Fruit fly (Drosophila melanogaster) whole organism, embryonic: ENCODE results near the gene SCCRO.

Source experiments
- Awh ChIP-seq: fragments of 200-800 bp; sonication (Bioruptor generic); IDR thresholded peaks from 2 replicates; pipeline ENCODE4, ENCODE4 v1.3.6; 2022; ENCODE audit warnings: missing biosample characterization, missing genetic modification characterization
- BEAF-32 ChIP-seq: fragments of 200-800 bp; sonication (Bioruptor generic); optimal IDR thresholded peaks from 3 replicates; lab custom pipeline; 2017; ENCODE audit warnings: missing biosample characterization, missing genetic modification characterization, mild to moderate bottlenecking, moderate library complexity, missing genetic modification reagents
- CG10147 ChIP-seq: fragments of 200-800 bp; sonication (Bioruptor generic); optimal IDR thresholded peaks from 2 replicates; lab custom pipeline; 2019; ENCODE audit warnings: missing biosample characterization, mild to moderate bottlenecking, missing genetic modification characterization, moderate library complexity
- CG10366 ChIP-seq: fragments of 200-800 bp; sonication (Bioruptor generic); IDR thresholded peaks from 2 replicates; pipeline ENCODE4 v1.3.6; 2022; ENCODE audit warnings: missing biosample characterization, missing genetic modification characterization
- CG11504 ChIP-seq: fragments of 200-800 bp; sonication (Bioruptor generic); optimal IDR thresholded peaks from 3 replicates; lab custom pipeline; 2019; ENCODE audit warnings: missing biosample characterization, mild to moderate bottlenecking, missing genetic modification characterization, moderate library complexity
- CG14050 ChIP-seq: fragments of 200-800 bp; sonication (Bioruptor generic); IDR thresholded peaks from 3 replicates; pipeline ENCODE4 v1.3.6; 2022; ENCODE audit warnings: missing biosample characterization, missing genetic modification characterization
- CG14667 ChIP-seq: fragments of 200-800 bp; sonication (Bioruptor generic); IDR thresholded peaks from 2 replicates; pipeline ENCODE4 v1.3.6; 2022; ENCODE audit warnings: missing biosample characterization, missing genetic modification characterization
- CG14710 ChIP-seq: fragments of 200-800 bp; sonication (Bioruptor generic); optimal IDR thresholded peaks from 3 replicates; lab custom pipeline; 2019; ENCODE audit warnings: missing biosample characterization, mild to moderate bottlenecking, missing genetic modification characterization, moderate library complexity
- CG15696 ChIP-seq: fragments of 200-800 bp; sonication (Bioruptor generic); optimal IDR thresholded peaks from 2 replicates; lab custom pipeline; 2019; ENCODE audit warnings: missing biosample characterization, mild to moderate bottlenecking, missing genetic modification characterization, moderate library complexity
- CG1647 ChIP-seq: fragments of 200-800 bp; sonication (Bioruptor generic); optimal IDR thresholded peaks from 3 replicates; lab custom pipeline; 2016; ENCODE audit warnings: missing biosample characterization, missing genetic modification characterization
- CG16863 ChIP-seq: fragments of 200-800 bp; sonication (Bioruptor generic); optimal IDR thresholded peaks from 3 replicates; lab custom pipeline; 2016; ENCODE audit warnings: missing biosample characterization, missing genetic modification characterization
- CG17328 ChIP-seq: fragments of 200-800 bp; sonication (Bioruptor generic); IDR thresholded peaks from 2 replicates; pipeline ENCODE4 v1.3.6; 2022; ENCODE audit warnings: missing biosample characterization, missing genetic modification characterization
- CG1792 ChIP-seq: fragments of 200-800 bp; sonication (Bioruptor generic); optimal IDR thresholded peaks from 2 replicates; lab custom pipeline; 2016; ENCODE audit warnings: missing biosample characterization, missing genetic modification characterization
- CG18011 ChIP-seq: fragments of 200-800 bp; sonication (Bioruptor generic); optimal IDR thresholded peaks from 2 replicates; lab custom pipeline; 2017; ENCODE audit warnings: missing biosample characterization, missing genetic modification characterization, mild to moderate bottlenecking, moderate library complexity, missing genotype
- CG18619 ChIP-seq: fragments of 200-800 bp; sonication (Bioruptor generic); optimal IDR thresholded peaks from 3 replicates; lab custom pipeline; 2017; ENCODE audit warnings: missing biosample characterization, mild to moderate bottlenecking, missing genetic modification characterization
- CG2678 ChIP-seq: fragments of 200-800 bp; sonication (Bioruptor generic); optimal IDR thresholded peaks from 3 replicates; lab custom pipeline; 2019; ENCODE audit warnings: missing biosample characterization, mild to moderate bottlenecking, missing genetic modification characterization, moderate library complexity
- CG32772 ChIP-seq: fragments of 200-800 bp; sonication (Bioruptor generic); IDR thresholded peaks from 2 replicates; pipeline ENCODE4 v1.3.6; 2022; ENCODE audit warnings: missing biosample characterization, missing genetic modification characterization
- CG34224 ChIP-seq: fragments of 200-800 bp; sonication (Bioruptor generic); IDR thresholded peaks from 3 replicates; pipeline ENCODE4 v1.3.6; 2022; ENCODE audit warnings: missing biosample characterization, missing genetic modification characterization; ENCODE audit not compliant: partially characterized antibody
- CG3838 ChIP-seq: fragments of 200-800 bp; sonication (Bioruptor generic); optimal IDR thresholded peaks from 3 replicates; lab custom pipeline; 2016; ENCODE audit warnings: missing biosample characterization, missing genetic modification characterization
- CG5180 ChIP-seq: fragments of 200-800 bp; sonication (Bioruptor generic); optimal IDR thresholded peaks from 3 replicates; lab custom pipeline; 2017; ENCODE audit warnings: missing biosample characterization, missing genetic modification characterization, mild to moderate bottlenecking, moderate library complexity, missing genetic modification reagents
- CG6689 ChIP-seq: fragments of 200-800 bp; sonication (Bioruptor generic); IDR thresholded peaks from 2 replicates; pipeline ENCODE4 v1.3.6; 2022; ENCODE audit warnings: missing biosample characterization, missing genetic modification characterization
- CG7839 ChIP-seq: fragments of 200-800 bp; sonication (Bioruptor generic); optimal IDR thresholded peaks from 3 replicates; lab custom pipeline; 2018; ENCODE audit warnings: missing biosample characterization, mild to moderate bottlenecking, missing genetic modification characterization, moderate library complexity
- CG8478 ChIP-seq: fragments of >200 bp; optimal IDR thresholded peaks from 2 replicates; lab custom pipeline; 2018
- CG8944 ChIP-seq: fragments of 200-800 bp; sonication (Bioruptor generic); optimal IDR thresholded peaks from 3 replicates; lab custom pipeline; 2016; ENCODE audit warnings: missing biosample characterization, missing genetic modification characterization
- CG9817 ChIP-seq: fragments of 200-800 bp; sonication (Bioruptor generic); optimal IDR thresholded peaks from 2 replicates; lab custom pipeline; 2018; ENCODE audit warnings: missing biosample characterization, mild to moderate bottlenecking, missing genetic modification characterization, moderate library complexity
- CTCF ChIP-seq: fragments of 200-800 bp; sonication (Bioruptor generic); optimal IDR thresholded peaks from 2 replicates; lab custom pipeline; 2017; ENCODE audit warnings: missing biosample characterization, mild to moderate bottlenecking, missing genetic modification characterization, moderate library complexity
- Dip3 ChIP-seq: fragments of 200-800 bp; sonication (Bioruptor generic); optimal IDR thresholded peaks from 3 replicates; lab custom pipeline; 2016; ENCODE audit warnings: missing biosample characterization, missing genetic modification characterization
- Eip74EF ChIP-seq, 2 experiments: fragments of 200-800 bp in 1 of 2; fragments of >200 bp in 1 of 2; sonication (Bioruptor generic) in 1 of 2; optimal IDR thresholded peaks; 2 replicates each; lab custom pipeline; 2017 to 2019; ENCODE audit warnings: missing biosample characterization in 2 of 2, missing genetic modification characterization in 2 of 2, mild to moderate bottlenecking in 1 of 2, moderate library complexity in 1 of 2
- Hey ChIP-seq: fragments of 200-800 bp; sonication (Bioruptor generic); optimal IDR thresholded peaks from 3 replicates; lab custom pipeline; 2018; ENCODE audit warnings: missing biosample characterization, mild to moderate bottlenecking, missing genetic modification characterization
- Med ChIP-seq: fragments of 200-800 bp; sonication (Bioruptor generic); peaks from one replicate; lab custom pipeline; 2016; ENCODE audit warnings: missing biosample characterization, missing genetic modification characterization, mild to moderate bottlenecking, inconsistent platforms, moderate library complexity
- Mrtf ChIP-seq: fragments of 200-800 bp; sonication (Bioruptor generic); IDR thresholded peaks from 3 replicates; pipeline ENCODE4 v1.3.6; 2022; ENCODE audit warnings: missing biosample characterization, missing genetic modification characterization
- Myb ChIP-seq: fragments of 200-800 bp; sonication (Bioruptor generic); optimal IDR thresholded peaks from 2 replicates; lab custom pipeline; 2016; ENCODE audit warnings: missing biosample characterization, missing genetic modification characterization
- NC2β ChIP-seq: fragments of 200-800 bp; sonication (Bioruptor generic); optimal IDR thresholded peaks from 2 replicates; lab custom pipeline; 2016; ENCODE audit warnings: missing biosample characterization, missing genetic modification characterization
- NfI ChIP-seq: fragments of 200-800 bp; sonication (Bioruptor generic); optimal IDR thresholded peaks from 3 replicates; lab custom pipeline; 2018; ENCODE audit warnings: missing biosample characterization, mild to moderate bottlenecking, missing genetic modification characterization, moderate library complexity
- Oaz ChIP-seq: fragments of 200-800 bp; sonication (Bioruptor generic); IDR thresholded peaks from 2 replicates; pipeline ENCODE4 v1.3.6; 2022; ENCODE audit warnings: missing biosample characterization, missing genetic modification characterization
- PHDP ChIP-seq: fragments of 200-800 bp; sonication (Bioruptor generic); optimal IDR thresholded peaks from 3 replicates; lab custom pipeline; 2018; ENCODE audit warnings: missing biosample characterization, mild to moderate bottlenecking, missing genetic modification characterization, moderate library complexity
- Usf ChIP-seq: fragments of 200-800 bp; sonication (Bioruptor generic); optimal IDR thresholded peaks from 2 replicates; lab custom pipeline; 2017; ENCODE audit warnings: missing genotype, missing biosample characterization, missing genetic modification characterization
- ato ChIP-seq: fragments of 200-800 bp; sonication (Bioruptor generic); IDR thresholded peaks from 2 replicates; pipeline ENCODE4 v1.3.6; 2022; ENCODE audit warnings: missing biosample characterization, missing genetic modification characterization; ENCODE audit not compliant: partially characterized antibody
- br ChIP-seq: fragments of >200 bp; optimal IDR thresholded peaks from 2 replicates; lab custom pipeline; 2017
- chn ChIP-seq: fragments of 200-800 bp; sonication (Bioruptor generic); optimal IDR thresholded peaks from 2 replicates; lab custom pipeline; 2016; ENCODE audit warnings: missing biosample characterization, missing genetic modification characterization
- ci ChIP-seq: fragments of 200-800 bp; sonication (Bioruptor generic); IDR thresholded peaks from 3 replicates; pipeline ENCODE4 v1.3.6; 2022; ENCODE audit warnings: missing biosample characterization, missing genetic modification characterization
- en ChIP-seq: fragments of 200-800 bp; sonication (Bioruptor generic); optimal IDR thresholded peaks from 2 replicates; lab custom pipeline; 2016; ENCODE audit warnings: missing biosample characterization, missing genetic modification characterization
- exex ChIP-seq: fragments of 200-800 bp; sonication (Bioruptor generic); optimal IDR thresholded peaks from 4 replicates; lab custom pipeline; 2018; ENCODE audit warnings: missing biosample characterization, mild to moderate bottlenecking, missing genetic modification characterization, moderate library complexity
- hth ChIP-seq: fragments of >200 bp; optimal IDR thresholded peaks from 2 replicates; lab custom pipeline; 2017; ENCODE audit warnings: inconsistent platforms
- lbe ChIP-seq: fragments of 200-800 bp; sonication (Bioruptor generic); optimal IDR thresholded peaks from 2 replicates; lab custom pipeline; 2016; ENCODE audit warnings: missing biosample characterization, mild to moderate bottlenecking, missing genetic modification characterization
- maf-S ChIP-seq: fragments of 200-800 bp; sonication (Bioruptor generic); optimal IDR thresholded peaks from 2 replicates; lab custom pipeline; 2016; ENCODE audit warnings: missing biosample characterization, missing genetic modification characterization
- nau ChIP-seq: fragments of 200-800 bp; sonication (Bioruptor generic); optimal IDR thresholded peaks from 3 replicates; lab custom pipeline; 2017; ENCODE audit warnings: missing biosample characterization, mild to moderate bottlenecking, missing genetic modification characterization, missing genetic modification reagents
- pfk ChIP-seq: fragments of 200-800 bp; sonication (Bioruptor generic); optimal IDR thresholded peaks from 2 replicates; lab custom pipeline; 2018; ENCODE audit warnings: missing biosample characterization, mild to moderate bottlenecking, missing genetic modification characterization, moderate library complexity
- pnt ChIP-seq: fragments of 200-800 bp; sonication (Bioruptor generic); optimal IDR thresholded peaks from 3 replicates; lab custom pipeline; 2016; ENCODE audit warnings: missing biosample characterization, missing genetic modification characterization
- trem ChIP-seq: fragments of 200-800 bp; optimal IDR thresholded peaks from 3 replicates; lab custom pipeline; 2019; ENCODE audit warnings: missing biosample characterization, mild to moderate bottlenecking, missing genetic modification characterization, moderate library complexity
- z ChIP-seq: fragments of 200-800 bp; sonication (Bioruptor generic); IDR thresholded peaks from 3 replicates; pipeline ENCODE4 v1.3.6; 2022; ENCODE audit warnings: missing biosample characterization, missing genetic modification characterization
- zf30C ChIP-seq: fragments of 200-800 bp; sonication (Bioruptor generic); optimal IDR thresholded peaks from 3 replicates; lab custom pipeline; 2018; ENCODE audit warnings: missing biosample characterization, mild to moderate bottlenecking, missing genetic modification characterization

SCCRO gene

dm6 chr3L:15595175-15595724 is 32.0 kb downstream of the SCCRO start (continued):
- TF ChIP-seq CG6689 (GFP tag; lab: Robert Waterston, UW) (0 out of 2 replicates have a peak, but pooled peaks have one; percentile 13), trem (tag; lab: Kevin White, UChicago) (no peak), Dip3 (GFP tag; lab: Kevin White, UChicago) (no peak), exex (tag; lab: Kevin White, UChicago) (no peak), CG15696 (no peak), PHDP (tag; lab: Kevin White, UChicago) (no peak), BEAF-32 (GFP tag; lab: Kevin White, UChicago) (no peak), lbe (GFP tag; lab: Kevin White, UChicago) (no peak), CG18619 (GFP tag; lab: Kevin White, UChicago) (no peak), CTCF (GFP tag; lab: Kevin White, UChicago) (no peak), nau (GFP tag; lab: Kevin White, UChicago) (no peak), Awh (GFP tag; lab: Robert Waterston, UW) (no peak), NC2β (GFP tag; lab: Kevin White, UChicago) (no peak), CG9817 (no peak), CG11504 (tag; lab: Kevin White, UChicago) (peak; percentile 24), CG14667 (GFP tag; lab: Robert Waterston, UW) (no peak), CG18011 (GFP tag; lab: Kevin White, UChicago) (no peak), pnt (no peak), CG8944 (no peak), ci (GFP tag; lab: Robert Waterston, UW) (0 out of 3 replicates have a peak, but pooled peaks have one; percentile 39), NfI (no peak), CG32772 (GFP tag; lab: Robert Waterston, UW) (no peak), CG10147 (GFP tag; lab: Kevin White, UChicago) (no peak), Mrtf (GFP tag; lab: Robert Waterston, UW) (no peak), pfk (GFP tag; lab: Kevin White, UChicago) (no peak), CG7839 (tag; lab: Kevin White, UChicago) (peak; percentile 21), Eip74EF (GFP tag; optimal IDR thresholded peaks at IDR 0.05; lab: Kevin White, UChicago) (no peak), br (lab: Kevin White, UChicago) (no peak), maf-S (GFP tag; lab: Kevin White, UChicago) (no peak), hth (lab: Kevin White, UChicago) (no peak), Myb (GFP tag; lab: Kevin White, UChicago) (no peak), Hey (tag; lab: Kevin White, UChicago) (no peak), CG16863 (GFP tag; lab: Kevin White, UChicago) (peak; percentile 15), CG17328 (GFP tag; lab: Robert Waterston, UW) (no peak), en (GFP tag; lab: Kevin White, UChicago) (no peak), ato (GFP tag; lab: Robert Waterston, UW) (no peak), CG10366 (GFP tag; lab: Robert Waterston, UW) (peak; percentile 9; the same call in 1 of the 2 replicates), CG34224 (GFP tag; lab: Robert Waterston, UW) (no peak), CG5180 (GFP tag; lab: Kevin White, UChicago) (no peak), CG14710 (tag; lab: Kevin White, UChicago) (peak; percentile 20), CG8478 (no peak), CG3838 (GFP tag; lab: Kevin White, UChicago) (no peak), Usf (no peak), z (GFP tag; lab: Robert Waterston, UW) (no peak), zf30C (GFP tag; lab: Kevin White, UChicago) (no peak), CG14050 (GFP tag; lab: Robert Waterston, UW) (0 out of 3 replicates have a peak, but pooled peaks have one; percentile 27), CG1647 (GFP tag; lab: Kevin White, UChicago) (no peak), Oaz (GFP tag; lab: Robert Waterston, UW) (no peak), Med (GFP tag; lab: Kevin White, UChicago) (peak; percentile 78), CG2678 (tag; lab: Kevin White, UChicago) (peak; percentile 6), chn (GFP tag; lab: Kevin White, UChicago) (no peak), CG1792 (GFP tag; lab: Kevin White, UChicago) (no peak)
